Fruit fly (Drosophila melanogaster) whole organism, embryonic: ENCODE data around the gene Mical.

Experiments
- Ada2b ChIP-seq: fragments of 200-800 bp; sonication (Bioruptor generic); IDR thresholded peaks from 2 replicates; pipeline ENCODE4 v1.3.6; 2022; ENCODE audit warnings: missing biosample characterization, missing genetic modification characterization
- Bgb ChIP-seq: fragments of 200-800 bp; sonication (Bioruptor generic); IDR thresholded peaks from 2 replicates; pipeline ENCODE4 v1.3.6; 2022; ENCODE audit warnings: missing biosample characterization, missing genetic modification characterization; ENCODE audit not compliant: partially characterized antibody
- CG10267 ChIP-seq: fragments of 200-800 bp; sonication (Bioruptor generic); optimal IDR thresholded peaks from 2 replicates; lab custom pipeline; 2018; ENCODE audit warnings: missing biosample characterization, mild to moderate bottlenecking, missing genetic modification characterization, moderate library complexity
- CG10959 ChIP-seq: fragments of 200-800 bp; sonication (Bioruptor generic); IDR thresholded peaks from 2 replicates; pipeline ENCODE4 v1.3.6; 2022; ENCODE audit warnings: missing biosample characterization, missing genetic modification characterization
- CG11723 ChIP-seq: fragments of 200-800 bp; sonication (Bioruptor generic); optimal IDR thresholded peaks from 2 replicates; lab custom pipeline; 2017; ENCODE audit warnings: missing biosample characterization, mild to moderate bottlenecking, missing genetic modification characterization
- CG12769 ChIP-seq: fragments of 200-800 bp; sonication (Bioruptor generic); optimal IDR thresholded peaks from 2 replicates; lab custom pipeline; 2019; ENCODE audit warnings: missing biosample characterization, mild to moderate bottlenecking, missing genetic modification characterization, moderate library complexity
- CG12942 ChIP-seq: fragments of 200-800 bp; sonication (Bioruptor generic); optimal IDR thresholded peaks from 3 replicates; lab custom pipeline; 2016; ENCODE audit warnings: missing biosample characterization, missing genetic modification characterization
- CG14050 ChIP-seq: fragments of 200-800 bp; sonication (Bioruptor generic); IDR thresholded peaks from 3 replicates; pipeline ENCODE4 v1.3.6; 2022; ENCODE audit warnings: missing biosample characterization, missing genetic modification characterization
- CG15269 ChIP-seq: fragments of 200-800 bp; sonication (Bioruptor generic); optimal IDR thresholded peaks from 2 replicates; lab custom pipeline; 2018; ENCODE audit warnings: missing biosample characterization, mild to moderate bottlenecking, missing genetic modification characterization, moderate library complexity
- CG18599 ChIP-seq: fragments of 200-800 bp; sonication (Bioruptor generic); optimal IDR thresholded peaks from 3 replicates; lab custom pipeline; 2017; ENCODE audit warnings: missing biosample characterization, missing genetic modification characterization, mild to moderate bottlenecking, moderate library complexity, missing genetic modification reagents
- CG18619 ChIP-seq: fragments of 200-800 bp; sonication (Bioruptor generic); optimal IDR thresholded peaks from 3 replicates; lab custom pipeline; 2017; ENCODE audit warnings: missing biosample characterization, mild to moderate bottlenecking, missing genetic modification characterization
- CG2678 ChIP-seq: fragments of 200-800 bp; sonication (Bioruptor generic); optimal IDR thresholded peaks from 3 replicates; lab custom pipeline; 2019; ENCODE audit warnings: missing biosample characterization, mild to moderate bottlenecking, missing genetic modification characterization, moderate library complexity
- CG30403 ChIP-seq: fragments of 200-800 bp; sonication (Bioruptor generic); optimal IDR thresholded peaks from 3 replicates; lab custom pipeline; 2016; ENCODE audit warnings: missing biosample characterization, missing genetic modification characterization
- CG31441 ChIP-seq: fragments of 200-800 bp; sonication (Bioruptor generic); IDR thresholded peaks from 2 replicates; pipeline ENCODE4 v1.3.6; 2022; ENCODE audit warnings: missing biosample characterization, missing genetic modification characterization
- CG34376 ChIP-seq: fragments of 200-800 bp; sonication (Bioruptor generic); optimal IDR thresholded peaks from 2 replicates; lab custom pipeline; 2018; ENCODE audit warnings: missing biosample characterization, mild to moderate bottlenecking, missing genetic modification characterization
- CG6765 ChIP-seq: fragments of 200-800 bp; sonication (Bioruptor generic); optimal IDR thresholded peaks from 3 replicates; lab custom pipeline; 2017; ENCODE audit warnings: missing biosample characterization, mild to moderate bottlenecking, missing genetic modification characterization
- CG6854 ChIP-seq: fragments of 200-800 bp; sonication (Bioruptor generic); optimal IDR thresholded peaks from 3 replicates; lab custom pipeline; 2017; ENCODE audit warnings: missing biosample characterization, mild to moderate bottlenecking, missing genetic modification characterization
- CG7556 ChIP-seq: fragments of 200-800 bp; sonication (Bioruptor generic); optimal IDR thresholded peaks from 2 replicates; lab custom pipeline; 2017; ENCODE audit warnings: missing biosample characterization, mild to moderate bottlenecking, missing genetic modification characterization
- CG9727 ChIP-seq: fragments of 200-800 bp; sonication (Bioruptor generic); optimal IDR thresholded peaks from 3 replicates; lab custom pipeline; 2017; ENCODE audit warnings: missing biosample characterization, mild to moderate bottlenecking, missing genetic modification characterization
- CG9932 ChIP-seq: fragments of 200-800 bp; sonication (Bioruptor generic); IDR thresholded peaks from 2 replicates; pipeline ENCODE4 v1.3.6; 2022; ENCODE audit warnings: missing biosample characterization, missing genetic modification characterization
- Chrac-16 ChIP-seq: fragments of 200-800 bp; sonication (Bioruptor generic); optimal IDR thresholded peaks from 3 replicates; lab custom pipeline; 2016; ENCODE audit warnings: missing biosample characterization, missing genetic modification characterization
- Fer1 ChIP-seq: fragments of 200-800 bp; sonication (Bioruptor generic); optimal IDR thresholded peaks from 2 replicates; lab custom pipeline; 2017; ENCODE audit warnings: missing biosample characterization, mild to moderate bottlenecking, missing genetic modification characterization
- Hr3 ChIP-seq: fragments of 200-800 bp; sonication (Bioruptor generic); optimal IDR thresholded peaks from 3 replicates; lab custom pipeline; 2016; ENCODE audit warnings: missing biosample characterization, missing genetic modification characterization
- Hr51 ChIP-seq, 2 experiments: fragments of 200-800 bp; sonication (Bioruptor generic); optimal IDR thresholded peaks; 2 replicates in 1 of 2; 3 replicates in 1 of 2; lab custom pipeline; 2016 to 2018; ENCODE audit warnings: missing biosample characterization in 2 of 2, missing genetic modification characterization in 2 of 2, mild to moderate bottlenecking in 1 of 2, moderate library complexity in 1 of 2
- Max ChIP-seq: fragments of 200-800 bp; sonication (Bioruptor generic); optimal IDR thresholded peaks from 2 replicates; lab custom pipeline; 2016; ENCODE audit warnings: missing biosample characterization, mild to moderate bottlenecking, missing genetic modification characterization
- Meics ChIP-seq: fragments of 200-800 bp; sonication (Bioruptor generic); optimal IDR thresholded peaks from 2 replicates; lab custom pipeline; 2017; ENCODE audit warnings: missing biosample characterization, mild to moderate bottlenecking, missing genetic modification characterization
- Oli ChIP-seq: fragments of 200-800 bp; sonication (Bioruptor generic); optimal IDR thresholded peaks from 2 replicates; lab custom pipeline; 2018; ENCODE audit warnings: missing biosample characterization, mild to moderate bottlenecking, missing genetic modification characterization, moderate library complexity
- Poxn ChIP-seq: fragments of 200-800 bp; sonication (Bioruptor generic); IDR thresholded peaks from 2 replicates; pipeline ENCODE4 v1.3.6; 2022; ENCODE audit warnings: missing biosample characterization, missing genetic modification characterization
- Sry-δ ChIP-seq: fragments of 200-800 bp; sonication (Bioruptor generic); optimal IDR thresholded peaks from 2 replicates; lab custom pipeline; 2016; ENCODE audit warnings: missing biosample characterization, missing genetic modification characterization
- Tbp ChIP-seq: fragments of >200 bp; optimal IDR thresholded peaks from 2 replicates; lab custom pipeline; 2018; ENCODE audit warnings: missing biosample characterization, missing genetic modification characterization
- Usf ChIP-seq: fragments of 200-800 bp; sonication (Bioruptor generic); optimal IDR thresholded peaks from 2 replicates; lab custom pipeline; 2017; ENCODE audit warnings: missing genotype, missing biosample characterization, missing genetic modification characterization
- Xbp1 ChIP-seq: fragments of 200-800 bp; sonication (Bioruptor generic); optimal IDR thresholded peaks from 3 replicates; lab custom pipeline; 2016; ENCODE audit warnings: missing biosample characterization, mild to moderate bottlenecking, missing genetic modification characterization
- al ChIP-seq: fragments of 200-800 bp; sonication (Bioruptor generic); IDR thresholded peaks from 2 replicates; pipeline ENCODE4 v1.3.6; 2022; ENCODE audit warnings: missing biosample characterization, missing genetic modification characterization
- az2 ChIP-seq: fragments of 200-800 bp; sonication (Bioruptor generic); optimal IDR thresholded peaks from 3 replicates; lab custom pipeline; 2016; ENCODE audit warnings: missing biosample characterization, missing genetic modification characterization
- caup ChIP-seq: fragments of 200-800 bp; sonication (Bioruptor generic); optimal IDR thresholded peaks from 3 replicates; lab custom pipeline; 2017; ENCODE audit warnings: missing biosample characterization, mild to moderate bottlenecking, missing genetic modification characterization, moderate library complexity; ENCODE audit not compliant: severe bottlenecking
- ci ChIP-seq: fragments of 200-800 bp; sonication (Bioruptor generic); IDR thresholded peaks from 3 replicates; pipeline ENCODE4 v1.3.6; 2022; ENCODE audit warnings: missing biosample characterization, missing genetic modification characterization
- cwo ChIP-seq: fragments of 200-800 bp; sonication (Bioruptor generic); optimal IDR thresholded peaks from 3 replicates; lab custom pipeline; 2017; ENCODE audit warnings: missing biosample characterization, missing genetic modification characterization, mild to moderate bottlenecking, moderate library complexity, missing genetic modification reagents
- dmrt99B ChIP-seq: fragments of 200-800 bp; sonication (Bioruptor generic); optimal IDR thresholded peaks from 2 replicates; lab custom pipeline; 2018; ENCODE audit warnings: missing biosample characterization, mild to moderate bottlenecking, missing genetic modification characterization, moderate library complexity
- exex ChIP-seq: fragments of 200-800 bp; sonication (Bioruptor generic); optimal IDR thresholded peaks from 4 replicates; lab custom pipeline; 2018; ENCODE audit warnings: missing biosample characterization, mild to moderate bottlenecking, missing genetic modification characterization, moderate library complexity
- ind ChIP-seq: fragments of 200-800 bp; sonication (Bioruptor generic); optimal IDR thresholded peaks from 3 replicates; lab custom pipeline; 2016; ENCODE audit warnings: missing biosample characterization, missing genetic modification characterization
- lab ChIP-seq: fragments of 200-800 bp; sonication (Bioruptor generic); optimal IDR thresholded peaks from 3 replicates; lab custom pipeline; 2017; ENCODE audit warnings: missing biosample characterization, missing genetic modification characterization, mild to moderate bottlenecking, moderate library complexity, missing genetic modification reagents
- nmo ChIP-seq: fragments of 200-800 bp; sonication (Bioruptor generic); optimal IDR thresholded peaks from 2 replicates; lab custom pipeline; 2018; ENCODE audit warnings: missing biosample characterization, mild to moderate bottlenecking, missing genetic modification characterization, moderate library complexity
- row ChIP-seq: fragments of 200-800 bp; sonication (Bioruptor generic); IDR thresholded peaks from 3 replicates; pipeline ENCODE4 v1.3.6; 2022; ENCODE audit warnings: missing biosample characterization, missing genetic modification characterization
- salm ChIP-seq: fragments of 200-800 bp; sonication (Bioruptor generic); optimal IDR thresholded peaks from 2 replicates; lab custom pipeline; 2018; ENCODE audit warnings: missing biosample characterization, mild to moderate bottlenecking, missing genetic modification characterization
- slbo ChIP-seq: fragments of 200-800 bp; sonication (Bioruptor generic); IDR thresholded peaks from 2 replicates; pipeline ENCODE4 v1.3.6; 2022; ENCODE audit warnings: missing biosample characterization, missing genetic modification characterization
- sob ChIP-seq: fragments of 200-800 bp; sonication (Bioruptor generic); IDR thresholded peaks from 2 replicates; pipeline ENCODE4 v1.3.6; 2022; ENCODE audit warnings: missing biosample characterization, missing genetic modification characterization
- tin ChIP-seq: fragments of 200-800 bp; sonication (Bioruptor generic); optimal IDR thresholded peaks from 3 replicates; lab custom pipeline; 2016; ENCODE audit warnings: missing biosample characterization, missing genetic modification characterization
- tll ChIP-seq, 2 experiments: fragments of 200-800 bp in 1 of 2; fragments of >200 bp in 1 of 2; sonication (Bioruptor generic) in 1 of 2; optimal IDR thresholded peaks; 2 replicates each; lab custom pipeline; 2017 to 2019; ENCODE audit warnings: missing biosample characterization in 2 of 2, missing genetic modification characterization in 2 of 2, mild to moderate bottlenecking in 1 of 2, moderate library complexity in 1 of 2
- unpg ChIP-seq: fragments of 200-800 bp; sonication (Bioruptor generic); optimal IDR thresholded peaks from 3 replicates; lab custom pipeline; 2018; ENCODE audit warnings: missing biosample characterization, mild to moderate bottlenecking, missing genetic modification characterization, moderate library complexity
- zf30C ChIP-seq: fragments of 200-800 bp; sonication (Bioruptor generic); optimal IDR thresholded peaks from 3 replicates; lab custom pipeline; 2018; ENCODE audit warnings: missing biosample characterization, mild to moderate bottlenecking, missing genetic modification characterization

Gene Mical

dm6 chr3R:9977494-9977893, 65.2 kb downstream of the Mical start:
- no peak for TF ChIP-seq al
- no peak for TF ChIP-seq Poxn (GFP tag; lab: Robert Waterston, UW)
- TF ChIP-seq CG12942: no peak
- TF ChIP-seq CG30403 (GFP tag; lab: Kevin White, UChicago): peak; percentile 29
- peak; percentile 48 for TF ChIP-seq CG18599
- peak; percentile 46 for TF ChIP-seq CG15269 (tag; lab: Kevin White, UChicago)
- no peak for TF ChIP-seq ci (GFP tag; lab: Robert Waterston, UW)
- TF ChIP-seq CG7556: peak; percentile 29
- TF ChIP-seq tin (GFP tag; lab: Kevin White, UChicago): peak; percentile 4
- no peak for TF ChIP-seq caup
- no peak for TF ChIP-seq CG34376 (GFP tag; lab: Kevin White, UChicago)
- TF ChIP-seq Oli (tag; lab: Kevin White, UChicago): peak; percentile 29
- 0 out of 2 replicates have a peak, but pooled peaks have one; percentile 6 for TF ChIP-seq slbo (GFP tag; lab: Robert Waterston, UW)
- TF ChIP-seq Meics (GFP tag; lab: Kevin White, UChicago): peak; percentile 46
- TF ChIP-seq Chrac-16: peak; percentile 4
- no peak for TF ChIP-seq Tbp (GFP tag; lab: Kevin White, UChicago)
- peak; percentile 39 for TF ChIP-seq lab
- 0 out of 2 replicates have a peak, but pooled peaks have one; percentile 24 for TF ChIP-seq CG9932 (GFP tag; lab: Robert Waterston, UW)
- TF ChIP-seq unpg: peak; percentile 33
- peak; percentile 10 for TF ChIP-seq CG6854 (GFP tag; lab: Kevin White, UChicago)
- TF ChIP-seq sob (GFP tag; lab: Robert Waterston, UW): 0 out of 2 replicates have a peak, but pooled peaks have one; percentile 36
- peak; percentile 28 for TF ChIP-seq CG6765
- TF ChIP-seq CG9727 (GFP tag; lab: Kevin White, UChicago): peak; percentile 26
- peak; percentile 46 for TF ChIP-seq Xbp1
- peak; percentile 5 for TF ChIP-seq Hr3 (GFP tag; lab: Kevin White, UChicago)
- peak; percentile 11 for TF ChIP-seq az2 (GFP tag; lab: Kevin White, UChicago)
- TF ChIP-seq Bgb (GFP tag; lab: Robert Waterston, UW): no peak
- no peak for TF ChIP-seq Usf (GFP tag; lab: Kevin White, UChicago)
- TF ChIP-seq Fer1 (GFP tag; lab: Kevin White, UChicago): peak; percentile 41
- peak; percentile 46 for TF ChIP-seq CG2678
- TF ChIP-seq CG12769: no peak
- peak; percentile 51 for TF ChIP-seq dmrt99B
- no peak for TF ChIP-seq Sry-δ
- peak; percentile 27 for TF ChIP-seq cwo (GFP tag; lab: Kevin White, UChicago)
- 0 out of 2 replicates have a peak, but pooled peaks have one; percentile 28 for TF ChIP-seq CG31441 (GFP tag; lab: Robert Waterston, UW)
- TF ChIP-seq CG10267 (tag; lab: Kevin White, UChicago): no peak
- peak; percentile 10 for TF ChIP-seq nmo (GFP tag; lab: Kevin White, UChicago)
- peak; percentile 17; the same call in 1 of the 3 replicates for TF ChIP-seq CG14050 (GFP tag; lab: Robert Waterston, UW)
- no peak for TF ChIP-seq exex (tag; lab: Kevin White, UChicago)
- TF ChIP-seq CG11723 (GFP tag; lab: Kevin White, UChicago): no peak
- TF ChIP-seq zf30C (GFP tag; lab: Kevin White, UChicago): peak; percentile 12
- peak; percentile 12 for TF ChIP-seq Max (GFP tag; lab: Kevin White, UChicago)
- TF ChIP-seq row (GFP tag; lab: Robert Waterston, UW): peak; percentile 54
- TF ChIP-seq Hr51 (GFP tag; optimal IDR thresholded peaks at IDR 0.05; lab: Kevin White, UChicago): peak in 1 of 2 experiments; percentile 55
- no peak for TF ChIP-seq tll (GFP tag; optimal IDR thresholded peaks at IDR 0.05; lab: Kevin White, UChicago)
- no peak for TF ChIP-seq CG10959 (GFP tag; lab: Robert Waterston, UW)
- no peak for TF ChIP-seq salm (tag; lab: Kevin White, UChicago)
- peak; percentile 21 for TF ChIP-seq CG18619 (GFP tag; lab: Kevin White, UChicago)
- TF ChIP-seq Ada2b (GFP tag; lab: Robert Waterston, UW): 0 out of 2 replicates have a peak, but pooled peaks have one; percentile 22
- TF ChIP-seq ind (GFP tag; lab: Kevin White, UChicago): peak; percentile 32
